Fruit fly (Drosophila melanogaster) whole organism, larva: Measurements from ENCODE around the gene CG14691.

Experiments used
- noc ChIP-seq: fragments of 200-800 bp; sonication (Bioruptor generic); optimal IDR thresholded peaks from 3 replicates; lab custom pipeline; 2019; ENCODE audit warnings: missing biosample characterization, mild to moderate bottlenecking, missing genetic modification characterization, moderate library complexity

Gene CG14691

DNA sequence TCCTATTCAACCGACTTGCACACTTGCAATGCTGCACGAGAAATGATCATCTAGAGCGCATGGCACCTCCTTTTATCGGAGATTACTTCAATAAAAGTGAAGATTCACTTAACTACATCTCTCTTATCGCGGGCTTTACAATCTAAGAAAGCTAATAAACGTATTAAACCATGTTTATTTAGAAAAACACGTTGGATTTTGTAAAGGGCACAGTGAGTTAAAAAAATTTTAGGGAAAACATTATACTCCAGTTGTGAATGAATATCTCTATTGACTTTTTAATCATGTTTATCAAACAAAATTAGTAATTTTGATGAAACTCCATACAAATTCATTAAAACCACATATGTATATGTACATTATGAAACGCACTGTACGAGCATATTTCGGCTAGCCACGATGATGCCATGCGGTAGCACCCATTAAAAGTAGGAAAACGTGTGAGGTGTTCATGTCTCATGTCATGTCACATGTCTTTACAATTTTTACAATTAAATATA is 4.0 kb upstream of the CG14691 start, which contains the start of gene CG31272:
CG31272 (minus strand) TSS at position 51 of the 500 bp plus-strand sequence.
- no peak for TF ChIP-seq noc (tag; lab: Kevin White, UChicago)

DNA sequence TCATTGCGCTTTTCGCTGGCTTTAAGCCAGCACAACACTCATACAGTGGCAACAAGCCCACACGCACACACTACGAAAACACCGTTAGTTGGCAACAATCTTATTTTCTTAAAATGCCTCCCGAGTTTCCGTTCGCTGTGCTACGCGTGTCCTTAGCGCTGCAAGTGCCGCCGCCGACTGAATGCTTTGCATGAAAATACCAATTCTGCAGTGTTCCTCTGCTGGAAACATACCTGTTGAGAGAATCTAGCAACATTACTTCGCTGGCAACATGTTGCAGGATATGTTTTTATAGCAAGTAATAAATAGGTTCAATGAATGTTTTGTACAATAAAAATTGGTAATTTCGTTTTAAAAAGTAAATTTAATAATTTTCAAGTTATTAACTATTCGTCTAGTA is 4.4 kb downstream of the CG14691 start, which contains the start of gene TkR86C:
TkR86C (minus strand) TSS at position 168 of the 400 bp plus-strand sequence.
- TF ChIP-seq noc (tag; lab: Kevin White, UChicago) = no peak

DNA sequence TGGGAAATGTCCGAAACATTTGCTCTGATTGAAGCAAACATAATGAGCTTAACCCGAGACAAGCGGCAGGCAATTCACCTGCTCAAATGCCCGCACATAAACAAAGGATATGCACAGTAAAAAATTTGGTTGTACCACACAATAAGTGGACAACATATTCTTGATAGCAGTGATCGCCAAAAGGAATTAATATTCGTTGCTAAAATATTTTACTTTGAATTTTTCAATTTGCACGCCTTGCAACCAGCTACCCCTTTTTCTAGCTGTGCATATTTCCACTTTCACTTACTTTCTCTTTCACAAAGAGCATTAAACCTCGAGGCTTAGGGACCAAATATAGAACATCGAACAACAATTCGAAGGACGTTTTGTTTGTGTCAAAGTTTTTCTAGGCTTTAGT is 7.8 kb downstream of the CG14691 start:
- TF ChIP-seq noc (tag; lab: Kevin White, UChicago) = no peak

DNA sequence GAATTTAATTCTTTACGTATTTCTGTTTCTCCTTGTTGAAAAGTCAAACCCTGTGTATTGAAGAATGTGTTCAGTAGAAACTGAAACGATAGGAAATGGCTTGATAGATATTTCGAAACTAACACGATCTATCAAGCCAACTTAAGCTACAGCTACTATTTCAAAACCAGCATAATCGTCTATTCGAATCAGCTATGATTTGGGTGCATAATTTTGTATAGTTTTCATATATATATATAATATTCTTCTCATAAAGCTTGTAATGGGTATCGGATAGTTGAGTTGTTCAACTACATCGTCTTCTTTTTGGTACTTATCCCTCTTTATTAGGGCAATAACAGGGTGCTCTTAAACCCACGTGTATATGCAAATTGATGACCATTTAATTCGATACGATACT is 19.6 kb downstream of the CG14691 start, which contains the start of gene tomboy20:
tomboy20 (minus strand) TSS at position 101 of the 400 bp plus-strand sequence.
- no peak for TF ChIP-seq noc (tag; lab: Kevin White, UChicago)

DNA sequence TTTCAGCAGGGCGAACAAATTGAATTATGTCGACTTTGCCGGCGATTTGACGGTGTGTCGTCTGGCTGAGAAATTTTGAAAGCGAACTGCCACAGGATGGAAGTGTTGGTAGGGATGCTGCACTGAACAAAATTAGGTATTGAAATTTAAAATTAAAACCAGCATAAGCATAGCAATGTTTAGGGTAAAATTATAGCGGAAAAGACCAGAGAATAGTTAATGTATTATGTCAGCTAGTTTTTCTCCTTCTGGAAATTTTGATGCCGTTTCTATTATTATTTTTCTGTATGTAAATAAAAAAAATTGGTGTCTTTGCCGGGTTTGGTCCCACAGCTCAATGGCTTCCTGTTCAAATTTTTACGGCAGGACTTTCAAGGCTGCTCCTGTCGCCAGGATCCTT is 28.7 kb downstream of the CG14691 start:
- no peak for TF ChIP-seq noc (tag; lab: Kevin White, UChicago)

DNA sequence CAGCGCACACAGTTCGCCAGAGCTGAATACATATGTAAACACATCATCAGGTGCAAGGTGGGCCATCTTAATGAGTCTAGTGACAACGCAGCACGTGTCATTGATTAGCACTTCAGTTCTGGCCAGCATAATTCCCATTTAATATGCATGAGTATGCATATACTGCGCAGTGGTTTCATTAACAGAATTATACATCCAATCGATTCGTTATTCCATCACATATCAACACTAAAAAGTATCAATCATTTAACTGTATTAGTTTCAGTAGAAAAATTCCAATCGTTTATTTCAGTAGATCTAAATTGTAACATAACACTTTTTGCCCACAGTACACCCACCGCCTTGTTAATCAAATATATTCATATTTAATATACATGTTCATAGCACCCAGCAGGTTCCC is 40.9 kb downstream of the CG14691 start, which contains the start of gene CG4073:
CG4073 (plus strand) TSS at position 301 of the 400 bp plus-strand sequence.
- no peak for TF ChIP-seq noc (tag; lab: Kevin White, UChicago)

DNA sequence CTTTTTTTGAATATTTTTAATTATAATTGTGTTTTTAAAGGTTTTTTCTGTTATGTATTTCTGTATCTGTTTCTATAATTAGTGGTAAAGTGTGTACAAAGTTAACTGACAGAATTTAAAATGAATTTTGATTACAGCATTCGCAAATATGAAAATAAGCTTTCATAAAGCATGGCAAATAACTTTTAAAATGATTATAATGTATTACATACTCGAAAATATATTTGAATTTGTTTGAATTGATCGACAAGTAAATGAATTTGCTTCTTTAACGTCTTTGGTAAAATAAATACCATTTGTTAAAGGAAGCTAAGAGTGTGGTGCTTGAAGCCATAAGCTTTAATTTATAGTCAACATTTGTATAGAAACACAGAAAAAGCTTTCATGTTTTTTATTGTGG is 44.3 kb downstream of the CG14691 start, which contains the start of gene CG14689:
CG14689 (minus strand) TSS at position 101 of the 400 bp plus-strand sequence.
- TF ChIP-seq noc (tag; lab: Kevin White, UChicago) = no peak

DNA sequence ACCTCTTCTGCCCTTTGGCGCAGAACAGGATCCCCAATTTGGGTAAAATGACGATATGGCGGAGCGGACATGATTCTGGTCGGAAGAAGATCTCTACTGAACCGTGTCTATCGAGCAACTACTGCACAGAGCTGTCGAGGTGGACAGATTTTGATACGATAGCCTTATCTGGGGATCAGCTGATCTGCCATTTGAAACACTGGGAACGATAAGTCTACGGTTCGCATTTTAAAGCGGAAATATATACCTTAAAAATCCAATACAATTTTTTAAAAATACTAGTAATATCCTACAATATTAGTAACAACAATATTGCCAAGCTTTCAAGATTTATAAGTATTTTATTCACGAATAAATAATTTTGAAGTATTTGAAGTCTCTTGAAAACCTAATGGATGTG is 46.2 kb downstream of the CG14691 start, which contains the start of gene CG31373:
CG31373 (minus strand) TSS at position 101 of the 400 bp plus-strand sequence.
- no peak for TF ChIP-seq noc (tag; lab: Kevin White, UChicago)

DNA sequence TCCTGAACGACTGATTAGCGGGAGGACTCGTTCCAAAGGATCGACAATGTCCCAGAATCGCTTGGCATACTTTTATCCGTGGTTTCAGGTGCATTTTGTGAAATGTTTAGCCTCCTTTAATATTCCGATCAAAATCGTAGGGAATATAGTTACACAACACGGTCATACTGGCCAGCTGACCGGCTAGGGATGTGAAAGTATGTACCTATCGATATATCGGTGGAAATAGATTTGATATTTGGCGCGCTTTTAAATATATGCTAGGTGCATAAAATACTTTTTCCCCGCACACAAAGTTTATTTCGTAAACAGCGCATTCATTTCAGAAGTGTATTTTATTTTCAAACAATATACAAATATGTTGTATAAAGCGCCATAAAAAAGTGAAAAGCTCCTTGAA is 47.3 kb downstream of the CG14691 start, which contains the start of gene CG31278:
CG31278 (minus strand) TSS at position 172 of the 400 bp plus-strand sequence.
- no peak for TF ChIP-seq noc (tag; lab: Kevin White, UChicago)

DNA sequence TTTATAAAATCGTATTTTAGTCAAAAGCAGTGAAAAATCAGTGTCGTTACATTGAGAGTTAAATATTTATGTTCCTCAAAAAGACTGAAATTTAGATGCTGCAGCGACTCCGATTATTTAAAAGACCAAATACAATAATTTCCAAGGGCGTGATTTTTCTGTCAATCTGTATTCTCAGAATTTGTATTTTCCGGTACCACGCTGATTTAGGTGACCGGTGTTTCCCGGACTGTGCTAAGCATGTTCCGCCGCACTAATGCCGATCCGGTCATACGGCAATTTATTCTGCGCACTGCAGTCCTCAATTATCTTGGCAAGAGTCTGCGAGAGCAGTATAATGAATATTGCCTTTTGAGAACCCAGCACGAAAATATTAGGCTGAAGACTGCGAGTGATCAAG is 48.7 kb downstream of the CG14691 start, which contains the start of the genes CG31467 and CG14684:
CG31467 (minus strand) TSS at position 101 of the 400 bp plus-strand sequence.
CG14684 (plus strand) TSS at position 212 of the 400 bp plus-strand sequence.
- TF ChIP-seq noc (tag; lab: Kevin White, UChicago) = no peak

DNA sequence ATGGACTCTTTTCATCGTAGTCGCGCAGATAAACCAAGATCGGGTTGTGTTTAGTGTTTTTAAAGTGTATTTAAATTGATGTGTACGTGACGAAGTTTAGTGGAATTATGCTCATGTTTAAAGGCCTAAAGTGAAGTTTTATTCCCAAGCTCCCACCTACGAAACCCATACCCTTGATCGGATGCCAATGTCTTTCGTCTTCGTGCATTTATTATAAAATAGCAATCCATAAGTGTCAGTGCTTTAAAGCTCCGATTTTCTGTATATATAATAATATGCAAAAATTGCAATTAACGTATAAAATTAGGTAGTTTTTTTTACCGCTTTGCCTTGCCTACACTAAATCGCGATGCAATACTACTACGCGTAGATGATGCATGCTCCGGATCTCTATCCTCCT is 50.5 kb downstream of the CG14691 start, which contains the start of gene CG31391:
CG31391 (minus strand) TSS at position 101 of the 400 bp plus-strand sequence.
- no peak for TF ChIP-seq noc (tag; lab: Kevin White, UChicago)
